In the genomic region with DNA sequence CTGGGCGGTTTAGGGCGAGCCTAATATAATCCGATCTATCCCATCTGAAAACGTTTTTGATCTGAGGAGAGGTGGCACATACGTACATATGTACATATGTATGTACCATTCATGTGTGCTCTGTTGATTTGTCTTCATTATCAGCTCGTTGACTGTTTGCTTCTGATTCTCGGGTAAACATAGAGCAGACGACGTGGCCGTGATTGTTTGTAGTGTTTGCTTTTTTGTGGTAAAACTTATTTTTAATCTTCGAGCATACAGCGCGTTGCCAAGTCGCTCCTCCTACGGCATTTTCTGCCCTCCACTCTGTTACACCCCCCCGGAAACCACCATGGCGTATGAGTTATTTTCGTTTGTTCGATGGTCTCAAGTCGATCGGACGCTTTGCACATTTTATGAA, we compare ENCODE assay signal across 1 fruit fly cellular context.
TF ChIP-seq lines count a peak whose summit lies in the region.

No protein-coding gene starts in this region.

TF ChIP-seq in whole organism, embryonic, 481 proteins besides CTCF, POLR2A, EP300 and RAD21 (continued from another document):
- TF ChIP-seq crp (GFP tag; optimal IDR thresholded peaks at IDR 0.05; lab: Kevin White, UChicago) (peak in 1 of 2 experiments; percentile 17), CG12942 (GFP tag; optimal IDR thresholded peaks at IDR 0.05; lab: Kevin White, UChicago) (peak; percentile 89), CrebB (tag; optimal IDR thresholded peaks at IDR 0.05; lab: Kevin White, UChicago) (peak; percentile 97), org-1 (GFP tag; optimal IDR thresholded peaks at IDR 0.05; lab: Kevin White, UChicago) (peak; percentile 89), p53 (GFP tag; optimal IDR thresholded peaks at IDR 0.05; lab: Kevin White, UChicago) (peak; percentile 89), gem (tag; optimal IDR thresholded peaks at IDR 0.05; lab: Kevin White, UChicago) (peak; percentile 83), Six4 (GFP tag; optimal IDR thresholded peaks at IDR 0.05; lab: Kevin White, UChicago) (peak; percentile 75), Hr78 (GFP tag; optimal IDR thresholded peaks at IDR 0.05; lab: Kevin White, UChicago) (peak in 1 of 2 experiments; percentile 46), ap (GFP tag; IDR thresholded peaks at IDR 0.05; lab: Robert Waterston, UW) (peak; percentile 27; the same call in 1 of the 2 replicates), D19A (tag; optimal IDR thresholded peaks at IDR 0.05; lab: Kevin White, UChicago) (peak; percentile 74), croc (GFP tag; conservative IDR thresholded peaks at IDR 0.05; lab: Robert Waterston, UW) (peak; percentile 34; the same call in 1 of the 3 replicates), CG14965 (GFP tag; optimal IDR thresholded peaks at IDR 0.05; lab: Kevin White, UChicago; ENCODE audit: borderline replicate concordance) (peak; percentile 78), Lhr (GFP tag; optimal IDR thresholded peaks at IDR 0.05; lab: Kevin White, UChicago) (peak; percentile 91), CG2129 (GFP tag; IDR thresholded peaks at IDR 0.05; lab: Robert Waterston, UW; ENCODE audit: partially characterized antibody) (no peak), Lim3 (GFP tag; IDR thresholded peaks at IDR 0.05; lab: Robert Waterston, UW) (no peak; the same call in 1 of the 2 replicates), eve (GFP tag; optimal IDR thresholded peaks at IDR 0.05; lab: Kevin White, UChicago) (peak in 1 of 2 experiments; percentile 65), cwo (GFP tag; optimal IDR thresholded peaks at IDR 0.05; lab: Kevin White, UChicago) (peak; percentile 86), CG4404 (GFP tag; IDR thresholded peaks at IDR 0.05; lab: Robert Waterston, UW) (no peak), CG43689 (GFP tag; IDR thresholded peaks at IDR 0.05; lab: Robert Waterston, UW) (peak; percentile 73), ab (GFP tag; optimal IDR thresholded peaks at IDR 0.05; lab: Kevin White, UChicago) (no peak), Sin3A (optimal IDR thresholded peaks at IDR 0.05; lab: Kevin White, UChicago) (no peak), CG2875 (GFP tag; optimal IDR thresholded peaks at IDR 0.05; lab: Kevin White, UChicago) (peak; percentile 96), Mrtf (GFP tag; IDR thresholded peaks at IDR 0.05; lab: Robert Waterston, UW) (peak; percentile 74; the same call in 2 of the 3 replicates), CG2199 (GFP tag; IDR thresholded peaks at IDR 0.05; lab: Robert Waterston, UW) (0 out of 3 replicates have a peak, but pooled peaks have one; percentile 75), Side (GFP tag; optimal IDR thresholded peaks at IDR 0.05; lab: Kevin White, UChicago) (peak; percentile 88), Opbp (GFP tag; IDR thresholded peaks at IDR 0.05; lab: Robert Waterston, UW; ENCODE audit: partially characterized antibody) (no peak), B-H2 (GFP tag; optimal IDR thresholded peaks at IDR 0.05; lab: Kevin White, UChicago) (peak; percentile 86), gsb (GFP tag; IDR thresholded peaks at IDR 0.05; lab: Robert Waterston, UW) (peak; percentile 85), C15 (GFP tag; IDR thresholded peaks at IDR 0.05; lab: Robert Waterston, UW) (peak; percentile 68; the same call in 1 of the 3 replicates), Trl (optimal IDR thresholded peaks at IDR 0.05; lab: Kevin White, UChicago) (no peak), Trl (GFP tag; optimal IDR thresholded peaks at IDR 0.05; lab: Kevin White, UChicago) (peak; percentile 97), Gug (GFP tag; IDR thresholded peaks at IDR 0.05; lab: Robert Waterston, UW) (no peak), pzg (GFP tag; optimal IDR thresholded peaks at IDR 0.05; lab: Kevin White, UChicago) (peak; percentile 9), Bgb (GFP tag; IDR thresholded peaks at IDR 0.05; lab: Robert Waterston, UW; ENCODE audit: partially characterized antibody) (no peak), CG9215 (GFP tag; IDR thresholded peaks at IDR 0.05; lab: Robert Waterston, UW) (no peak), nerfin-1 (tag; optimal IDR thresholded peaks at IDR 0.05; lab: Kevin White, UChicago) (peak; percentile 85), shn (GFP tag; optimal IDR thresholded peaks at IDR 0.05; lab: Kevin White, UChicago) (peak; percentile 69), Oaz (GFP tag; IDR thresholded peaks at IDR 0.05; lab: Robert Waterston, UW) (peak; percentile 43; the same call in 1 of the 2 replicates), CG4328 (GFP tag; optimal IDR thresholded peaks at IDR 0.05; lab: Kevin White, UChicago) (peak; percentile 94), Adf1 (GFP tag; IDR thresholded peaks at IDR 0.05; lab: Robert Waterston, UW) (peak; percentile 50), Tbp (GFP tag; optimal IDR thresholded peaks at IDR 0.05; lab: Kevin White, UChicago) (no peak)
